Worm (Caenorhabditis elegans) whole organism, young adult: ENCODE data around the gene srx-63.

Source experiments
- C06A6.2 ChIP-seq: fragments of 200-800 bp; sonication (Bioruptor generic); conservative IDR thresholded peaks from 2 replicates; pipeline ENCODE4 v1.3.6; 2022; ENCODE audit warnings: missing genetic modification characterization, missing compliant biosample characterization
- F23B12.7 ChIP-seq: sonication (generic microtip); optimal IDR thresholded peaks from 2 replicates; lab custom pipeline; 2017; ENCODE audit warnings: missing genetic modification characterization, mild to moderate bottlenecking, missing compliant biosample characterization, antibody characterized with exemption, moderate library complexity; ENCODE audit not compliant: insufficient read depth
- F55B11.4 ChIP-seq: sonication (generic microtip); optimal IDR thresholded peaks from 2 replicates; lab custom pipeline; 2016; ENCODE audit warnings: missing compliant biosample characterization, missing genetic modification characterization, borderline replicate concordance; ENCODE audit not compliant: insufficient read depth
- F57C9.4 ChIP-seq: sonication (generic microtip); optimal IDR thresholded peaks from 2 replicates; lab custom pipeline; 2017; ENCODE audit warnings: mild to moderate bottlenecking, missing genetic modification characterization, missing compliant biosample characterization
- K12H6.12 ChIP-seq: fragments of 200-800 bp; sonication (Bioruptor generic); optimal IDR thresholded peaks from 2 replicates; lab custom pipeline; 2018; ENCODE audit warnings: mild to moderate bottlenecking, missing genetic modification characterization, missing compliant biosample characterization
- T26A5.8 ChIP-seq: sonication (generic microtip); optimal IDR thresholded peaks from 2 replicates; lab custom pipeline; 2016; ENCODE audit warnings: missing genetic modification characterization, missing compliant biosample characterization
- Y95B8A.8 ChIP-seq: fragments of 200-800 bp; sonication (Bioruptor generic); IDR thresholded peaks from 2 replicates; pipeline ENCODE4 v1.3.6; 2022; ENCODE audit warnings: missing genetic modification reagents, missing genetic modification characterization, missing compliant biosample characterization
- ZK185.1 ChIP-seq: sonication (generic microtip); optimal IDR thresholded peaks from 2 replicates; lab custom pipeline; 2016; ENCODE audit warnings: mild to moderate bottlenecking, missing genetic modification characterization, missing compliant biosample characterization; ENCODE audit not compliant: poor library complexity, severe bottlenecking
- akir-1 ChIP-seq: fragments of 200-800 bp; sonication (Bioruptor generic); optimal IDR thresholded peaks from 2 replicates; lab custom pipeline; 2018; ENCODE audit warnings: mild to moderate bottlenecking, missing genetic modification characterization, moderate library complexity, missing compliant biosample characterization
- ama-1 ChIP-seq, 3 experiments: fragments of 150-350 bp in 1 of 3; sonication (generic microtip) in 2 of 3; optimal IDR thresholded peaks; 2 replicates each; lab custom pipeline; 2014 to 2018; ENCODE audit warnings: missing biosample characterization in 2 of 3, missing genetic modification characterization in 2 of 3, missing genetic modification reagents in 2 of 3
- ccch-3 ChIP-seq: fragments of 200-800 bp; sonication (Bioruptor generic); optimal IDR thresholded peaks from 2 replicates; lab custom pipeline; 2018; ENCODE audit warnings: mild to moderate bottlenecking, missing genetic modification characterization, missing compliant biosample characterization
- ceh-100 ChIP-seq: fragments of 200-800 bp; sonication (Bioruptor generic); IDR thresholded peaks from 2 replicates; pipeline ENCODE4 v1.3.6; 2022; ENCODE audit warnings: missing genetic modification reagents, missing genetic modification characterization, missing compliant biosample characterization
- ceh-27 ChIP-seq: fragments of 200-800 bp; sonication (Bioruptor generic); optimal IDR thresholded peaks from 2 replicates; lab custom pipeline; 2018; ENCODE audit warnings: mild to moderate bottlenecking, missing genetic modification characterization, moderate library complexity, missing compliant biosample characterization
- ceh-40 ChIP-seq: fragments of 200-800 bp; sonication (Bioruptor generic); IDR thresholded peaks from 2 replicates; pipeline ENCODE4 v1.3.6; 2022; ENCODE audit warnings: missing genetic modification characterization, missing compliant biosample characterization
- ceh-91 ChIP-seq: fragments of 200-800 bp; sonication (Bioruptor generic); IDR thresholded peaks from 2 replicates; pipeline ENCODE4 v1.3.6; 2022; ENCODE audit warnings: missing genetic modification reagents, missing genetic modification characterization, missing compliant biosample characterization
- dox-1 ChIP-seq: fragments of 200-800 bp; sonication (Bioruptor generic); IDR thresholded peaks from 2 replicates; pipeline ENCODE4 v1.3.6; 2022; ENCODE audit warnings: missing genetic modification reagents, missing genetic modification characterization, missing compliant biosample characterization
- dpff-1 ChIP-seq: sonication (generic microtip); optimal IDR thresholded peaks from 2 replicates; lab custom pipeline; 2017; ENCODE audit warnings: mild to moderate bottlenecking, missing genetic modification characterization, missing compliant biosample characterization
- dpl-1 ChIP-seq: fragments of 150-350 bp; optimal IDR thresholded peaks from 2 replicates; lab custom pipeline; 2014; ENCODE audit warnings: missing biosample characterization, missing genetic modification reagents, missing genetic modification characterization
- egl-18 ChIP-seq: fragments of 200-800 bp; sonication (Bioruptor generic); IDR thresholded peaks from 2 replicates; pipeline ENCODE4 v1.3.6; 2022; ENCODE audit warnings: missing genetic modification reagents, missing genetic modification characterization, missing compliant biosample characterization
- ekl-4 ChIP-seq: fragments of 200-800 bp; sonication (Bioruptor generic); IDR thresholded peaks from 2 replicates; pipeline ENCODE4 v1.3.6; 2022; ENCODE audit warnings: missing genetic modification reagents, missing genetic modification characterization, missing compliant biosample characterization
- ets-4 ChIP-seq: fragments of 200-800 bp; sonication (Bioruptor generic); optimal IDR thresholded peaks from 2 replicates; lab custom pipeline; 2018; ENCODE audit warnings: mild to moderate bottlenecking, missing genetic modification characterization, missing compliant biosample characterization
- hlh-12 ChIP-seq: sonication (generic microtip); optimal IDR thresholded peaks from 2 replicates; lab custom pipeline; 2016; ENCODE audit warnings: missing genetic modification characterization, missing compliant biosample characterization
- hlh-26 ChIP-seq: fragments of 200-800 bp; sonication (Bioruptor generic); conservative IDR thresholded peaks from 2 replicates; pipeline ENCODE4 v1.3.6; 2022; ENCODE audit warnings: missing genetic modification reagents, missing genetic modification characterization, missing compliant biosample characterization
- hmg-1.2 ChIP-seq: fragments of 200-800 bp; sonication (Bioruptor generic); IDR thresholded peaks from 2 replicates; pipeline ENCODE4 v1.3.6; 2022; ENCODE audit warnings: missing genetic modification reagents, missing genetic modification characterization, missing compliant biosample characterization
- hmg-20 ChIP-seq: fragments of 200-800 bp; sonication (Bioruptor generic); IDR thresholded peaks from 2 replicates; pipeline ENCODE4 v1.3.6; 2022; ENCODE audit warnings: missing genetic modification reagents, missing genetic modification characterization, missing compliant biosample characterization
- lag-1 ChIP-seq: fragments of 200-800 bp; sonication (Bioruptor generic); IDR thresholded peaks from 2 replicates; pipeline ENCODE4 v1.3.6; 2022; ENCODE audit warnings: missing genetic modification reagents, missing genetic modification characterization, missing compliant biosample characterization
- lin-40 ChIP-seq: sonication (generic microtip); optimal IDR thresholded peaks from 2 replicates; lab custom pipeline; 2016; ENCODE audit warnings: missing genetic modification characterization, mild to moderate bottlenecking, missing compliant biosample characterization, missing genotype, missing genetic modification reagents
- lir-1 ChIP-seq: fragments of 200-800 bp; sonication (Bioruptor generic); conservative IDR thresholded peaks from 2 replicates; pipeline ENCODE4 v1.3.6; 2022; ENCODE audit warnings: missing genetic modification reagents, missing genetic modification characterization, missing compliant biosample characterization
- lsl-1 ChIP-seq: fragments of 200-800 bp; sonication (Bioruptor generic); optimal IDR thresholded peaks from 2 replicates; lab custom pipeline; 2018; ENCODE audit warnings: mild to moderate bottlenecking, missing genetic modification characterization, moderate library complexity, missing compliant biosample characterization
- lsy-27 ChIP-seq: sonication (generic microtip); optimal IDR thresholded peaks from 2 replicates; lab custom pipeline; 2017; ENCODE audit warnings: missing genetic modification characterization, mild to moderate bottlenecking, missing compliant biosample characterization, antibody characterized with exemption, missing genotype, borderline replicate concordance; ENCODE audit not compliant: insufficient read depth
- nfyb-1 ChIP-seq: fragments of 200-800 bp; sonication (Bioruptor generic); IDR thresholded peaks from 2 replicates; pipeline ENCODE4 v1.3.6; 2022; ENCODE audit warnings: missing genetic modification reagents, missing genetic modification characterization, missing compliant biosample characterization
- nhr-179 ChIP-seq: sonication (generic microtip); optimal IDR thresholded peaks from 2 replicates; lab custom pipeline; 2016; ENCODE audit warnings: mild to moderate bottlenecking, missing genetic modification characterization, missing compliant biosample characterization
- nhr-80 ChIP-seq: sonication (generic microtip); optimal IDR thresholded peaks from 2 replicates; lab custom pipeline; 2016; ENCODE audit warnings: missing genetic modification characterization, missing compliant biosample characterization
- nhr-90 ChIP-seq: sonication (generic microtip); optimal IDR thresholded peaks from 2 replicates; lab custom pipeline; 2016; ENCODE audit warnings: missing genotype, mild to moderate bottlenecking, missing genetic modification characterization, missing compliant biosample characterization
- rec-8 ChIP-seq, 2 experiments: sonication (generic microtip); optimal IDR thresholded peaks; 2 replicates each; lab custom pipeline; 2016; ENCODE audit warnings: mild to moderate bottlenecking in 2 of 2, missing genetic modification characterization in 2 of 2, missing genetic modification reagents in 2 of 2, missing genotype in 2 of 2, missing biosample characterization in 1 of 2, missing compliant biosample characterization in 1 of 2, moderate library complexity in 1 of 2
- sdz-38 ChIP-seq: sonication (generic microtip); optimal IDR thresholded peaks from 2 replicates; lab custom pipeline; 2016; ENCODE audit warnings: missing genotype, missing genetic modification characterization, missing compliant biosample characterization
- snpc-3.4 ChIP-seq: sonication (generic microtip); optimal IDR thresholded peaks from 2 replicates; lab custom pipeline; 2017; ENCODE audit warnings: missing genetic modification characterization, mild to moderate bottlenecking, missing compliant biosample characterization, antibody characterized with exemption, moderate library complexity, missing genotype, missing genetic modification reagents
- sptf-2 ChIP-seq: fragments of 200-800 bp; sonication (Bioruptor generic); optimal IDR thresholded peaks from 2 replicates; lab custom pipeline; 2018; ENCODE audit warnings: mild to moderate bottlenecking, missing genetic modification characterization, missing compliant biosample characterization
- unc-130 ChIP-seq: sonication (generic microtip); optimal IDR thresholded peaks from 2 replicates; lab custom pipeline; 2016; ENCODE audit warnings: missing genetic modification reagents, missing genetic modification characterization, missing compliant biosample characterization
- zfh-2 ChIP-seq: fragments of 200-800 bp; sonication (Bioruptor generic); conservative IDR thresholded peaks from 2 replicates; pipeline ENCODE4 v1.3.6; 2022; ENCODE audit warnings: missing genetic modification reagents, missing genetic modification characterization, missing compliant biosample characterization
- ztf-18 ChIP-seq: sonication (generic microtip); optimal IDR thresholded peaks from 2 replicates; lab custom pipeline; 2016; ENCODE audit warnings: missing genotype, mild to moderate bottlenecking, missing genetic modification characterization, missing compliant biosample characterization
- ztf-22 ChIP-seq: fragments of 200-800 bp; sonication (Bioruptor generic); optimal IDR thresholded peaks from 2 replicates; lab custom pipeline; 2018; ENCODE audit warnings: mild to moderate bottlenecking, missing genetic modification characterization, moderate library complexity, missing compliant biosample characterization

The srx-63 gene

ce11 chrV:3889113-3889512 is 42.3 kb upstream of the srx-63 start, which contains the start of gene C17E7.13:
Gene C17E7.13 (minus strand): TSS chrV:3889288.
- TF ChIP-seq nhr-80 (tag; lab: Kevin White, UChicago) (peak; percentile 8), ceh-100 (GFP tag; lab: Robert Waterston, UW) (no peak), K12H6.12 (no peak)
- TF ChIP-seq, all 124 proteins: peak for 1

ce11 chrV:3890761-3891160 is 40.7 kb upstream of the srx-63 start, which contains the start of gene C17E7.9:
Gene C17E7.9 (minus strand): TSS chrV:3890861.
- TF ChIP-seq lir-1 (GFP tag; lab: Robert Waterston, UW) (no peak), lin-40 (tag; lab: Kevin White, UChicago) (no peak), ets-4 (GFP tag; lab: Kevin White, UChicago) (no peak), ceh-91 (GFP tag; lab: Robert Waterston, UW) (no peak), ceh-40 (GFP tag; lab: Robert Waterston, UW) (no peak), nhr-90 (tag; lab: Kevin White, UChicago) (no peak), sptf-2 (no peak), akir-1 (no peak), Y95B8A.8 (GFP tag; lab: Robert Waterston, UW) (no peak), ceh-27 (GFP tag; lab: Kevin White, UChicago) (no peak), F55B11.4 (tag; lab: Kevin White, UChicago) (no peak), ccch-3 (GFP tag; lab: Kevin White, UChicago) (no peak), sdz-38 (tag; lab: Kevin White, UChicago) (no peak), F23B12.7 (tag; lab: Kevin White, UChicago) (no peak), rec-8 (tag; optimal IDR thresholded peaks at IDR 0.05; lab: Kevin White, UChicago) (no peak), hmg-20 (no peak)

- TF ChIP-seq C06A6.2 = no peak
- TF ChIP-seq nhr-80 (tag; lab: Kevin White, UChicago) = no peak
Measured at ce11 chrV:3891919-3892318, 39.5 kb upstream of the srx-63 start, which contains the start of gene C17E7.12. Gene C17E7.12 (minus strand): TSS chrV:3892019.

- TF ChIP-seq dpff-1 (tag; lab: Kevin White, UChicago) = no peak
- no peak for TF ChIP-seq T26A5.8 (tag; lab: Kevin White, UChicago)
- TF ChIP-seq hmg-1.2 (GFP tag; lab: Robert Waterston, UW) = peak; percentile 54; the same call in 1 of the 2 replicates
- TF ChIP-seq hlh-26 (GFP tag; lab: Robert Waterston, UW) = no peak
- TF ChIP-seq zfh-2 (GFP tag; lab: Robert Waterston, UW) = no peak
- TF ChIP-seq hlh-12 = no peak
- TF ChIP-seq snpc-3.4 = peak; percentile 16
- TF ChIP-seq lsy-27 (tag; lab: Kevin White, UChicago) = no peak
- no peak for TF ChIP-seq sptf-2
- TF ChIP-seq lin-40 (tag; lab: Kevin White, UChicago) = no peak
- no peak for TF ChIP-seq ama-1 (optimal IDR thresholded peaks at IDR 0.05; lab: Kevin White, UChicago)
- no peak for TF ChIP-seq ama-1 (GFP tag; optimal IDR thresholded peaks at IDR 0.05; lab: Kevin White, UChicago)
- TF ChIP-seq F57C9.4 = no peak
- no peak for TF ChIP-seq ztf-22
- TF ChIP-seq ekl-4 (GFP tag; lab: Robert Waterston, UW) = no peak
- TF ChIP-seq rec-8 (tag; optimal IDR thresholded peaks at IDR 0.05; lab: Kevin White, UChicago) = no peak
- TF ChIP-seq lag-1 (GFP tag; lab: Robert Waterston, UW) = no peak
- no peak for TF ChIP-seq nfyb-1 (GFP tag; lab: Robert Waterston, UW)
- peak; percentile 62; the same call in 1 of the 2 replicates for TF ChIP-seq dox-1 (GFP tag; lab: Robert Waterston, UW)
- no peak for TF ChIP-seq C06A6.2
- TF ChIP-seq nhr-179 = no peak
- peak; percentile 69 for TF ChIP-seq dpl-1 (GFP tag; lab: Kevin White, UChicago)
- TF ChIP-seq ZK185.1 (tag; lab: Kevin White, UChicago) = no peak
- peak; percentile 9 for TF ChIP-seq lsl-1 (GFP tag; lab: Kevin White, UChicago)
- TF ChIP-seq egl-18 (GFP tag; lab: Robert Waterston, UW) = no peak
- no peak for TF ChIP-seq unc-130 (GFP tag; lab: Kevin White, UChicago)
- TF ChIP-seq ztf-18 = no peak
Measured at ce11 chrV:3892361-3892904, 39.0 kb upstream of the srx-63 start, which contains the start of gene C17E7.4. Gene C17E7.4 (plus strand): TSS chrV:3892854.
